Worm (Caenorhabditis elegans): ENCODE measurements around the gene pgp-4.

ce11 chrX:11351856-11352255, 5.8 kb upstream of the pgp-4 start, which contains the start of gene pgp-3:
- TF ChIP-seq T22C8.4 (GFP tag; IDR thresholded peaks at IDR 0.05) (no peak), ztf-23 (GFP tag; IDR thresholded peaks at IDR 0.05) (no peak), ref-1 (GFP tag; conservative IDR thresholded peaks at IDR 0.05) (no peak), tab-1 (GFP tag; IDR thresholded peaks at IDR 0.05) (no peak), klf-2 (GFP tag; conservative IDR thresholded peaks at IDR 0.05) (no peak)

Data from whole organism, midembryonic.